Worm (Caenorhabditis elegans): Measurements from ENCODE around the gene F13H8.11.
A peak's percentile ranks its signal among the peaks of the same experiment; 100 is the strongest.

The F13H8.11 gene

ce11 chrII:6252707-6253106 is 7.1 kb downstream of the F13H8.11 start:
- TF ChIP-seq F10E7.11 (tag; optimal IDR thresholded peaks at IDR 0.05): no peak
- no peak for TF ChIP-seq K12H6.12 (tag; optimal IDR thresholded peaks at IDR 0.05)
- no peak for TF ChIP-seq B0019.2 (GFP tag; conservative IDR thresholded peaks at IDR 0.05)
- peak; percentile 55; the same call in 1 of the 2 replicates for TF ChIP-seq B0336.3 (GFP tag; IDR thresholded peaks at IDR 0.05)
- no peak for TF ChIP-seq nhr-80 (tag; optimal IDR thresholded peaks at IDR 0.05)
- no peak for TF ChIP-seq lsl-1 (GFP tag; optimal IDR thresholded peaks at IDR 0.05)
- TF ChIP-seq cebp-1 (GFP tag; IDR thresholded peaks at IDR 0.05): no peak
- no peak for TF ChIP-seq cebp-1 (tag; optimal IDR thresholded peaks at IDR 0.05)
- no peak for TF ChIP-seq B0261.1 (tag; optimal IDR thresholded peaks at IDR 0.05)
- no peak for TF ChIP-seq die-1 (tag; optimal IDR thresholded peaks at IDR 0.05)
- TF ChIP-seq fkh-3 (tag; optimal IDR thresholded peaks at IDR 0.05): no peak
- TF ChIP-seq snpc-1.1 (tag; optimal IDR thresholded peaks at IDR 0.05; ENCODE audit: insufficient read depth): no peak
- TF ChIP-seq lin-54 (GFP tag; optimal IDR thresholded peaks at IDR 0.05): peak; percentile 44
- no peak for TF ChIP-seq ZK185.1 (tag; optimal IDR thresholded peaks at IDR 0.05; ENCODE audit: poor library complexity, severe bottlenecking)
- 0 out of 2 replicates have a peak, but pooled peaks have one; percentile 18 for TF ChIP-seq aptf-3 (GFP tag; IDR thresholded peaks at IDR 0.05)
- TF ChIP-seq madf-8 (GFP tag; conservative IDR thresholded peaks at IDR 0.05): no peak
- no peak for TF ChIP-seq zfh-2 (GFP tag; conservative IDR thresholded peaks at IDR 0.05)
- no peak for TF ChIP-seq T26A5.8 (tag; optimal IDR thresholded peaks at IDR 0.05)
- no peak for TF ChIP-seq ztf-22 (GFP tag; optimal IDR thresholded peaks at IDR 0.05)
- no peak for TF ChIP-seq egl-44 (GFP tag; IDR thresholded peaks at IDR 0.05)
- no peak for TF ChIP-seq snpc-4 (GFP tag; optimal IDR thresholded peaks at IDR 0.05)
- TF ChIP-seq snpc-4 (tag; optimal IDR thresholded peaks at IDR 0.05): peak in 1 of 4 experiments; percentile 36
- no peak for TF ChIP-seq sdz-38 (tag; optimal IDR thresholded peaks at IDR 0.05)
- peak; percentile 44 for TF ChIP-seq snpc-1.3 (tag; optimal IDR thresholded peaks at IDR 0.05; ENCODE audit: insufficient read depth)
- TF ChIP-seq pbrm-1 (GFP tag; IDR thresholded peaks at IDR 0.05): 0 out of 2 replicates have a peak, but pooled peaks have one; percentile 29
- TF ChIP-seq F23B12.7 (tag; optimal IDR thresholded peaks at IDR 0.05; ENCODE audit: insufficient read depth): no peak
- TF ChIP-seq attf-3 (GFP tag; conservative IDR thresholded peaks at IDR 0.05): no peak
- no peak for TF ChIP-seq gei-17 (GFP tag; optimal IDR thresholded peaks at IDR 0.05)
- no peak for TF ChIP-seq ceh-40 (GFP tag; IDR thresholded peaks at IDR 0.05)
- TF ChIP-seq ztf-18 (tag; optimal IDR thresholded peaks at IDR 0.05): no peak
- no peak for TF ChIP-seq ztf-25 (GFP tag; IDR thresholded peaks at IDR 0.05)
- TF ChIP-seq lag-1 (GFP tag; IDR thresholded peaks at IDR 0.05): no peak
- no peak for TF ChIP-seq hlh-12 (tag; optimal IDR thresholded peaks at IDR 0.05)
- TF ChIP-seq F33H1.4 (GFP tag; IDR thresholded peaks at IDR 0.05): no peak
- TF ChIP-seq tbx-9 (tag; optimal IDR thresholded peaks at IDR 0.05; ENCODE audit: borderline replicate concordance): no peak
- TF ChIP-seq D2030.7 (GFP tag; IDR thresholded peaks at IDR 0.05): peak; percentile 17; the same call in 1 of the 2 replicates
- TF ChIP-seq ama-1 (optimal IDR thresholded peaks at IDR 0.05): no peak
- peak in 1 of 2 experiments; percentile 74 for TF ChIP-seq ama-1 (GFP tag; optimal IDR thresholded peaks at IDR 0.05)
- TF ChIP-seq B0035.1 (tag; optimal IDR thresholded peaks at IDR 0.05): no peak
- TF ChIP-seq nhr-179 (tag; optimal IDR thresholded peaks at IDR 0.05): no peak
- TF ChIP-seq nhr-27 (tag; optimal IDR thresholded peaks at IDR 0.05): no peak
- no peak for TF ChIP-seq sea-2 (GFP tag; IDR thresholded peaks at IDR 0.05)
- no peak for TF ChIP-seq ceh-58 (GFP tag; IDR thresholded peaks at IDR 0.05)
- TF ChIP-seq C17E4.6 (GFP tag; IDR thresholded peaks at IDR 0.05): no peak
- TF ChIP-seq madf-3 (GFP tag; IDR thresholded peaks at IDR 0.05): 0 out of 2 replicates have a peak, but pooled peaks have one; percentile 59
- TF ChIP-seq nfya-2 (GFP tag; IDR thresholded peaks at IDR 0.05): no peak
- no peak for TF ChIP-seq mxl-1 (tag; optimal IDR thresholded peaks at IDR 0.05)
- TF ChIP-seq hrde-1 (tag; optimal IDR thresholded peaks at IDR 0.05; ENCODE audit: borderline replicate concordance): peak; percentile 87
- peak; percentile 33; the same call in 1 of the 2 replicates for TF ChIP-seq rcor-1 (GFP tag; IDR thresholded peaks at IDR 0.05)
- no peak for TF ChIP-seq bed-1 (GFP tag; IDR thresholded peaks at IDR 0.05)

Measured in whole organism, young adult.